Worm (Caenorhabditis elegans) whole organism, L1 larva: ENCODE data around the gene C15H9.11.

ENCODE experiments used
- nhr-12 ChIP-seq: sonication (generic microtip); optimal IDR thresholded peaks from 2 replicates; lab custom pipeline; 2017; ENCODE audit warnings: missing biosample characterization, missing genetic modification characterization
- nhr-90 ChIP-seq: sonication (generic microtip); optimal IDR thresholded peaks from 2 replicates; lab custom pipeline; 2016; ENCODE audit warnings: mild to moderate bottlenecking, missing genetic modification characterization, missing compliant biosample characterization; ENCODE audit not compliant: poor library complexity

ce11 chrX:6115502-6115901 lies 12.3 kb upstream of the C15H9.11 start, which contains the start of gene C15H9.3:
- TF ChIP-seq nhr-90 (tag; lab: Kevin White, UChicago) (no peak), nhr-12 (tag; lab: Kevin White, UChicago) (no peak)
